Worm (Caenorhabditis elegans): ENCODE results near the gene F57B1.6.

DNA sequence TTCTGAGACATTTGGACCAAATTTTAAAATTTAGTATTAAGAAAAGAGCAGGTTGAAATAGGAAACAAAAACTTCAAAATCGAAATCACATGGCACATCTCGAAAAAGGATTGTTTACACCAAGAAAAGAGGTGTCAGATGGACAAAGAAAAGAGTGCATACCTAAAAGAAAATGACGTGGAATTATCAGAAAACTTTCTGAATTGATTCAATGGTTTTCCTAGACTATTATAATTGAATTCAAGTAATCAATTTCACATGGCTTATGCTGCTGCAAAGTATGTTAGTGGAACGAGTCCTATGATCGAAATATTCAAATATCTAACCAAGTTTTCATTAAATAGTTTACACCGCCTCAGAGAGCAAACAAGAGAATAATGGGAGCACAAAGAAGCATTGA, 43.4 kb downstream of the F57B1.6 start:
- TF ChIP-seq elt-1 (tag; optimal IDR thresholded peaks at IDR 0.05) (no peak), nhr-11 (tag; optimal IDR thresholded peaks at IDR 0.05) (no peak), blmp-1 (tag; optimal IDR thresholded peaks at IDR 0.05; ENCODE audit: insufficient read depth) (no peak), lin-13 (GFP tag; optimal IDR thresholded peaks at IDR 0.05) (no peak)

All from whole organism, L2 larva.